Worm (Caenorhabditis elegans) whole organism, mixed stage, embryonic: ENCODE measurements around the gene npax-1.

ENCODE experiments used
- lin-13 ChIP-seq: fragments of 150-350 bp; optimal IDR thresholded peaks from 2 replicates; lab custom pipeline; 2014; ENCODE audit warnings: missing biosample characterization, missing genetic modification characterization
- mab-5 ChIP-seq: fragments of 150-350 bp; optimal IDR thresholded peaks from 2 replicates; lab custom pipeline; 2014; ENCODE audit warnings: missing biosample characterization, missing genetic modification characterization
- pha-4 ChIP-seq: fragments of 150-350 bp; optimal IDR thresholded peaks from 2 replicates; lab custom pipeline; 2018; ENCODE audit warnings: missing biosample characterization, missing genetic modification reagents, missing genetic modification characterization
- snpc-4 ChIP-seq: fragments of 150-350 bp; optimal IDR thresholded peaks from 2 replicates; lab custom pipeline; 2014; ENCODE audit warnings: missing biosample characterization, missing genetic modification characterization
- tbx-8 ChIP-seq: fragments of 200-800 bp; sonication (Bioruptor generic); optimal IDR thresholded peaks from 2 replicates; lab custom pipeline; 2018; ENCODE audit warnings: mild to moderate bottlenecking, missing genetic modification characterization, moderate library complexity, missing compliant biosample characterization
- ztf-11 ChIP-seq: fragments of 150-350 bp; optimal IDR thresholded peaks from 2 replicates; lab custom pipeline; 2014; ENCODE audit warnings: missing biosample characterization, missing genetic modification characterization

- TF ChIP-seq ztf-11 (tag; lab: Kevin White, UChicago) (no peak), snpc-4 (tag; lab: Kevin White, UChicago) (no peak), pha-4 (tag; lab: Kevin White, UChicago) (no peak), lin-13 (tag; lab: Kevin White, UChicago) (no peak), tbx-8 (GFP tag; lab: Kevin White, UChicago) (no peak), mab-5 (tag; lab: Kevin White, UChicago) (no peak)
Observed at ce11 chrII:7287140-7287539, 44.0 kb downstream of the npax-1 start.
